Fruit fly (Drosophila melanogaster) whole organism, embryonic: Measurements from ENCODE around the gene CG12009.

Experiments used
- Aef1 ChIP-seq: fragments of 200-800 bp; sonication (Bioruptor generic); IDR thresholded peaks from 3 replicates; pipeline ENCODE4 v1.3.6; 2022; ENCODE audit warnings: missing biosample characterization, missing genetic modification characterization
- Antp ChIP-seq: fragments of 200-800 bp; sonication (Bioruptor generic); optimal IDR thresholded peaks from 3 replicates; lab custom pipeline; 2016; ENCODE audit warnings: missing biosample characterization, missing genetic modification characterization
- Asciz ChIP-seq: fragments of 200-800 bp; sonication (Bioruptor generic); optimal IDR thresholded peaks from 2 replicates; lab custom pipeline; 2017; ENCODE audit warnings: missing biosample characterization, mild to moderate bottlenecking, missing genetic modification characterization, missing genetic modification reagents
- Atf-2 ChIP-seq: fragments of 200-800 bp; sonication (Bioruptor generic); optimal IDR thresholded peaks from 2 replicates; lab custom pipeline; 2016; ENCODE audit warnings: missing biosample characterization, missing genetic modification characterization
- CG11456 ChIP-seq: fragments of 200-800 bp; sonication (Bioruptor generic); IDR thresholded peaks from 3 replicates; pipeline ENCODE4 v1.3.6; 2022; ENCODE audit warnings: missing biosample characterization, missing genetic modification characterization
- CG11723 ChIP-seq: fragments of 200-800 bp; sonication (Bioruptor generic); optimal IDR thresholded peaks from 2 replicates; lab custom pipeline; 2017; ENCODE audit warnings: missing biosample characterization, mild to moderate bottlenecking, missing genetic modification characterization
- CG12104 ChIP-seq: fragments of 200-800 bp; sonication (Bioruptor generic); optimal IDR thresholded peaks from 3 replicates; lab custom pipeline; 2016; ENCODE audit warnings: missing biosample characterization, missing genetic modification characterization
- CG12391 ChIP-seq: fragments of 200-800 bp; sonication (Bioruptor generic); optimal IDR thresholded peaks from 3 replicates; lab custom pipeline; 2018; ENCODE audit warnings: missing biosample characterization, mild to moderate bottlenecking, missing genetic modification characterization, moderate library complexity
- CG13424 ChIP-seq: fragments of 200-800 bp; sonication (Bioruptor generic); optimal IDR thresholded peaks from 2 replicates; lab custom pipeline; 2019; ENCODE audit warnings: missing biosample characterization, mild to moderate bottlenecking, missing genetic modification characterization, moderate library complexity
- CG14050 ChIP-seq: fragments of 200-800 bp; sonication (Bioruptor generic); IDR thresholded peaks from 3 replicates; pipeline ENCODE4 v1.3.6; 2022; ENCODE audit warnings: missing biosample characterization, missing genetic modification characterization
- CG14965 ChIP-seq: fragments of 200-800 bp; sonication (Bioruptor generic); optimal IDR thresholded peaks from 2 replicates; lab custom pipeline; 2016; ENCODE audit warnings: missing biosample characterization, missing genetic modification characterization, borderline replicate concordance
- CG15514 ChIP-seq: fragments of 200-800 bp; sonication (Bioruptor generic); optimal IDR thresholded peaks from 3 replicates; lab custom pipeline; 2017; ENCODE audit warnings: missing biosample characterization, missing genetic modification characterization, mild to moderate bottlenecking, moderate library complexity, missing genetic modification reagents
- CG16779 ChIP-seq: fragments of 200-800 bp; sonication (Bioruptor generic); IDR thresholded peaks from 2 replicates; pipeline ENCODE4 v1.3.6; 2022; ENCODE audit warnings: missing biosample characterization, missing genetic modification characterization
- CG17385 ChIP-seq: fragments of 200-800 bp; sonication (Bioruptor generic); optimal IDR thresholded peaks from 3 replicates; lab custom pipeline; 2018; ENCODE audit warnings: missing biosample characterization, mild to moderate bottlenecking, missing genetic modification characterization
- CG17802 ChIP-seq: fragments of 200-800 bp; sonication (Bioruptor generic); optimal IDR thresholded peaks from 2 replicates; lab custom pipeline; 2018; ENCODE audit warnings: missing biosample characterization, mild to moderate bottlenecking, missing genetic modification characterization, moderate library complexity
- CG18011 ChIP-seq: fragments of 200-800 bp; sonication (Bioruptor generic); optimal IDR thresholded peaks from 2 replicates; lab custom pipeline; 2017; ENCODE audit warnings: missing biosample characterization, missing genetic modification characterization, mild to moderate bottlenecking, moderate library complexity, missing genotype
- CG2889 ChIP-seq: fragments of 200-800 bp; sonication (Bioruptor generic); IDR thresholded peaks from 3 replicates; pipeline ENCODE4 v1.3.6; 2022; ENCODE audit warnings: missing biosample characterization, missing genetic modification characterization
- CG43689 ChIP-seq: fragments of 200-800 bp; sonication (Bioruptor generic); IDR thresholded peaks from 2 replicates; pipeline ENCODE4 v1.3.6; 2022; ENCODE audit warnings: missing biosample characterization, missing genetic modification characterization
- CG4424 ChIP-seq: fragments of 200-800 bp; sonication (Bioruptor generic); optimal IDR thresholded peaks from 3 replicates; lab custom pipeline; 2016; ENCODE audit warnings: missing biosample characterization, missing genetic modification characterization
- CG6689 ChIP-seq: fragments of 200-800 bp; sonication (Bioruptor generic); IDR thresholded peaks from 2 replicates; pipeline ENCODE4 v1.3.6; 2022; ENCODE audit warnings: missing biosample characterization, missing genetic modification characterization
- CG6765 ChIP-seq: fragments of 200-800 bp; sonication (Bioruptor generic); optimal IDR thresholded peaks from 3 replicates; lab custom pipeline; 2017; ENCODE audit warnings: missing biosample characterization, mild to moderate bottlenecking, missing genetic modification characterization
- CG7357 ChIP-seq: fragments of 200-800 bp; sonication (Bioruptor generic); IDR thresholded peaks from 3 replicates; pipeline ENCODE4 v1.3.6; 2022; ENCODE audit warnings: missing biosample characterization, missing genetic modification characterization
- CG7556 ChIP-seq: fragments of 200-800 bp; sonication (Bioruptor generic); optimal IDR thresholded peaks from 2 replicates; lab custom pipeline; 2017; ENCODE audit warnings: missing biosample characterization, mild to moderate bottlenecking, missing genetic modification characterization
- CG8924 ChIP-seq: fragments of 200-800 bp; optimal IDR thresholded peaks from 3 replicates; lab custom pipeline; 2019; ENCODE audit warnings: missing biosample characterization, mild to moderate bottlenecking, missing genetic modification characterization, moderate library complexity
- Dip2 ChIP-seq: fragments of 200-800 bp; sonication (Bioruptor generic); IDR thresholded peaks from 2 replicates; pipeline ENCODE4 v1.3.6; 2022; ENCODE audit warnings: missing biosample characterization, missing genetic modification characterization
- Dref ChIP-seq: fragments of 200-800 bp; sonication (Bioruptor generic); IDR thresholded peaks from 2 replicates; pipeline ENCODE4 v1.3.6; 2022; ENCODE audit warnings: missing biosample characterization, missing genetic modification characterization
- Ets65A ChIP-seq: fragments of 200-800 bp; sonication (Bioruptor generic); peaks from one replicate; lab custom pipeline; 2016; ENCODE audit warnings: missing biosample characterization, missing genetic modification characterization
- GATAe ChIP-seq: fragments of 200-800 bp; sonication (Bioruptor generic); conservative IDR thresholded peaks from 2 replicates; pipeline ENCODE4 v1.3.6; 2022; ENCODE audit warnings: missing biosample characterization, missing genetic modification characterization
- Gsc ChIP-seq: fragments of 200-800 bp; sonication (Bioruptor generic); IDR thresholded peaks from 2 replicates; pipeline ENCODE4 v1.3.6; 2022; ENCODE audit warnings: missing biosample characterization, missing genetic modification characterization
- HHEX ChIP-seq: fragments of 200-800 bp; sonication (Bioruptor generic); optimal IDR thresholded peaks from 3 replicates; lab custom pipeline; 2017; ENCODE audit warnings: missing biosample characterization, mild to moderate bottlenecking, missing genetic modification characterization, missing genetic modification reagents
- HLH3B ChIP-seq: fragments of 200-800 bp; sonication (Bioruptor generic); IDR thresholded peaks from 2 replicates; pipeline ENCODE4 v1.3.6; 2022; ENCODE audit warnings: missing biosample characterization, missing genetic modification characterization
- Hr3 ChIP-seq: fragments of 200-800 bp; sonication (Bioruptor generic); optimal IDR thresholded peaks from 3 replicates; lab custom pipeline; 2016; ENCODE audit warnings: missing biosample characterization, missing genetic modification characterization
- Sin3A ChIP-seq: fragments of >200 bp; optimal IDR thresholded peaks from 2 replicates; lab custom pipeline; 2018
- Taf1 ChIP-seq: fragments of 200-800 bp; sonication (Bioruptor generic); IDR thresholded peaks from 2 replicates; pipeline ENCODE4 v1.3.6; 2022; ENCODE audit warnings: missing biosample characterization, missing genetic modification characterization
- Usf ChIP-seq: fragments of 200-800 bp; sonication (Bioruptor generic); optimal IDR thresholded peaks from 2 replicates; lab custom pipeline; 2017; ENCODE audit warnings: missing genotype, missing biosample characterization, missing genetic modification characterization
- bsh ChIP-seq, 2 experiments: fragments of 200-800 bp; sonication (Bioruptor generic); optimal IDR thresholded peaks; 2 replicates each; lab custom pipeline; 2017 to 2018; ENCODE audit warnings: mild to moderate bottlenecking in 2 of 2, missing biosample characterization in 2 of 2, missing genetic modification characterization in 2 of 2, moderate library complexity in 1 of 2
- caup ChIP-seq: fragments of 200-800 bp; sonication (Bioruptor generic); optimal IDR thresholded peaks from 3 replicates; lab custom pipeline; 2017; ENCODE audit warnings: missing biosample characterization, mild to moderate bottlenecking, missing genetic modification characterization, moderate library complexity; ENCODE audit not compliant: severe bottlenecking
- crc ChIP-seq: fragments of 200-800 bp; sonication (Bioruptor generic); optimal IDR thresholded peaks from 2 replicates; lab custom pipeline; 2016; ENCODE audit warnings: missing biosample characterization, missing genetic modification characterization
- da ChIP-seq: fragments of 200-800 bp; sonication (Bioruptor generic); optimal IDR thresholded peaks from 2 replicates; lab custom pipeline; 2016; ENCODE audit warnings: missing biosample characterization, missing genetic modification characterization
- fd64A ChIP-seq: fragments of 200-800 bp; sonication (Bioruptor generic); optimal IDR thresholded peaks from 3 replicates; lab custom pipeline; 2018; ENCODE audit warnings: missing biosample characterization, mild to moderate bottlenecking, missing genetic modification characterization
- gsb ChIP-seq: fragments of 200-800 bp; sonication (Bioruptor generic); IDR thresholded peaks from 2 replicates; pipeline ENCODE4 v1.3.6; 2022; ENCODE audit warnings: missing biosample characterization, missing genetic modification characterization
- jumu ChIP-seq: fragments of 200-800 bp; sonication (Bioruptor generic); optimal IDR thresholded peaks from 3 replicates; lab custom pipeline; 2016; ENCODE audit warnings: missing biosample characterization, missing genetic modification characterization
- ken ChIP-seq: fragments of 200-800 bp; sonication (Bioruptor generic); IDR thresholded peaks from 3 replicates; pipeline ENCODE4 v1.3.6; 2022; ENCODE audit warnings: missing biosample characterization, missing genetic modification characterization
- kni ChIP-seq: fragments of 200-800 bp; sonication (Bioruptor generic); optimal IDR thresholded peaks from 3 replicates; lab custom pipeline; 2017; ENCODE audit warnings: mild to moderate bottlenecking, missing biosample characterization, missing genetic modification reagents, missing genetic modification characterization
- run ChIP-seq: fragments of 200-800 bp; sonication (Bioruptor generic); optimal IDR thresholded peaks from 3 replicates; lab custom pipeline; 2018; ENCODE audit warnings: missing biosample characterization, mild to moderate bottlenecking, missing genetic modification characterization
- sens ChIP-seq: fragments of 200-800 bp; sonication (Bioruptor generic); peaks from one replicate; lab custom pipeline; 2016; ENCODE audit warnings: missing biosample characterization, missing genetic modification characterization
- sens-2 ChIP-seq: fragments of 200-800 bp; sonication (Bioruptor generic); IDR thresholded peaks from 2 replicates; pipeline ENCODE4 v1.3.6; 2022; ENCODE audit warnings: missing biosample characterization, missing genetic modification characterization
- seq ChIP-seq: fragments of 200-800 bp; sonication (Bioruptor generic); IDR thresholded peaks from 2 replicates; pipeline ENCODE4 v1.3.6; 2022; ENCODE audit warnings: missing biosample characterization, missing genetic modification characterization
- sim ChIP-seq: fragments of 200-800 bp; sonication (Bioruptor generic); IDR thresholded peaks from 2 replicates; pipeline ENCODE4 v1.3.6; 2022; ENCODE audit warnings: missing biosample characterization, missing genetic modification characterization
- sug ChIP-seq: fragments of 200-800 bp; optimal IDR thresholded peaks from 2 replicates; lab custom pipeline; 2019; ENCODE audit warnings: missing biosample characterization, mild to moderate bottlenecking, missing genetic modification characterization, moderate library complexity
- toy ChIP-seq: fragments of 200-800 bp; sonication (Bioruptor generic); IDR thresholded peaks from 2 replicates; pipeline ENCODE4 v1.3.6; 2022; ENCODE audit warnings: missing biosample characterization, missing genetic modification characterization
- z ChIP-seq: fragments of 200-800 bp; sonication (Bioruptor generic); IDR thresholded peaks from 3 replicates; pipeline ENCODE4 v1.3.6; 2022; ENCODE audit warnings: missing biosample characterization, missing genetic modification characterization

The CG12009 gene

dm6 chr3L:3319223-3319643 is 28.0 kb downstream of the CG12009 start, which contains the start of the genes PIG-C, CG12016 and Dpm2 (continued):
- no peak for TF ChIP-seq seq (GFP tag; lab: Robert Waterston, UW)
- no peak for TF ChIP-seq CG15514
- peak; percentile 58; the same call in 1 of the 2 replicates for TF ChIP-seq HLH3B (GFP tag; lab: Robert Waterston, UW)
- no peak for TF ChIP-seq CG43689 (GFP tag; lab: Robert Waterston, UW)
- TF ChIP-seq CG8924 (tag; lab: Kevin White, UChicago): no peak
- TF ChIP-seq Aef1 (GFP tag; lab: Robert Waterston, UW): peak; percentile 44
- no peak for TF ChIP-seq CG6765 (GFP tag; lab: Kevin White, UChicago)
- no peak for TF ChIP-seq kni (GFP tag; lab: Kevin White, UChicago)
- peak; percentile 56 for TF ChIP-seq caup (GFP tag; lab: Kevin White, UChicago)
- peak; percentile 92 for TF ChIP-seq sens (GFP tag; lab: Kevin White, UChicago)
- TF ChIP-seq Usf (GFP tag; lab: Kevin White, UChicago): peak; percentile 56
- 0 out of 3 replicates have a peak, but pooled peaks have one; percentile 38 for TF ChIP-seq CG2889 (GFP tag; lab: Robert Waterston, UW)
- TF ChIP-seq Gsc (GFP tag; lab: Robert Waterston, UW): no peak
- TF ChIP-seq Ets65A (GFP tag; lab: Kevin White, UChicago): peak; percentile 96
- peak; percentile 34 for TF ChIP-seq Atf-2 (GFP tag; lab: Kevin White, UChicago)
- peak; percentile 24 for TF ChIP-seq CG12104 (GFP tag; lab: Kevin White, UChicago)
- TF ChIP-seq CG16779 (GFP tag; lab: Robert Waterston, UW): no peak
- TF ChIP-seq GATAe: no peak
- no peak for TF ChIP-seq CG17385 (GFP tag; lab: Kevin White, UChicago)
- peak; percentile 71 for TF ChIP-seq Antp
- TF ChIP-seq CG13424 (tag; lab: Kevin White, UChicago): peak; percentile 74
- TF ChIP-seq CG11723: no peak
- no peak for TF ChIP-seq CG14965
- TF ChIP-seq Dref (GFP tag; lab: Robert Waterston, UW): peak; percentile 90
- TF ChIP-seq CG12391 (tag; lab: Kevin White, UChicago): peak; percentile 84
- no peak for TF ChIP-seq CG7556
- TF ChIP-seq sim (GFP tag; lab: Robert Waterston, UW): no peak
- no peak for TF ChIP-seq HHEX (GFP tag; lab: Kevin White, UChicago)
- peak; percentile 48 for TF ChIP-seq Hr3 (GFP tag; lab: Kevin White, UChicago)
- peak in 1 of 2 experiments; percentile 43 for TF ChIP-seq bsh (GFP tag; optimal IDR thresholded peaks at IDR 0.05; lab: Kevin White, UChicago)
- no peak for TF ChIP-seq Dip2 (GFP tag; lab: Robert Waterston, UW)
- TF ChIP-seq CG14050: 0 out of 3 replicates have a peak, but pooled peaks have one; percentile 28
- TF ChIP-seq sug: peak; percentile 81
- TF ChIP-seq CG4424 (GFP tag; lab: Kevin White, UChicago): peak; percentile 72
- TF ChIP-seq CG6689 (GFP tag; lab: Robert Waterston, UW): peak; percentile 52; the same call in 1 of the 2 replicates
- TF ChIP-seq gsb: no peak
- TF ChIP-seq CG17802 (tag; lab: Kevin White, UChicago): peak; percentile 18
- no peak for TF ChIP-seq Taf1 (GFP tag; lab: Robert Waterston, UW)
- TF ChIP-seq run (tag; lab: Kevin White, UChicago): no peak
- TF ChIP-seq CG7357: peak; percentile 54; the same call in 1 of the 3 replicates
- peak; percentile 77 for TF ChIP-seq Sin3A (lab: Kevin White, UChicago)
- TF ChIP-seq z (GFP tag; lab: Robert Waterston, UW): no peak
- no peak for TF ChIP-seq toy (GFP tag; lab: Robert Waterston, UW)
- TF ChIP-seq CG11456 (GFP tag; lab: Robert Waterston, UW): peak; percentile 76; the same call in 2 of the 3 replicates
- TF ChIP-seq Asciz: no peak
- TF ChIP-seq jumu (GFP tag; lab: Kevin White, UChicago): peak; percentile 65
- TF ChIP-seq da (GFP tag; lab: Kevin White, UChicago): peak; percentile 31
- no peak for TF ChIP-seq crc (GFP tag; lab: Kevin White, UChicago)
- no peak for TF ChIP-seq fd64A (GFP tag; lab: Kevin White, UChicago)
- peak; percentile 30 for TF ChIP-seq CG18011 (GFP tag; lab: Kevin White, UChicago)
- no peak for TF ChIP-seq ken (GFP tag; lab: Robert Waterston, UW)
- 0 out of 2 replicates have a peak, but pooled peaks have one; percentile 11 for TF ChIP-seq sens-2
